Worm (Caenorhabditis elegans) whole organism, L2 larva: Measurements from ENCODE around the gene sdz-32.
A peak's percentile ranks its signal among the peaks of the same experiment; 100 is the strongest.

Experiments
- C34F6.9 ChIP-seq: fragments of 150-350 bp; optimal IDR thresholded peaks from 2 replicates; lab custom pipeline; 2014; ENCODE audit warnings: missing biosample characterization, missing genetic modification characterization
- F13H6.1 ChIP-seq: sonication (generic microtip); optimal IDR thresholded peaks from 2 replicates; lab custom pipeline; 2016; ENCODE audit warnings: missing genetic modification characterization, missing compliant biosample characterization
- R02D3.7 ChIP-seq: fragments of 150-350 bp; optimal IDR thresholded peaks from 2 replicates; lab custom pipeline; 2014; ENCODE audit warnings: missing biosample characterization, missing genetic modification characterization
- Y55F3AM.14 ChIP-seq: fragments of 200-800 bp; sonication (Bioruptor generic); optimal IDR thresholded peaks from 2 replicates; lab custom pipeline; 2018; ENCODE audit warnings: mild to moderate bottlenecking, missing genetic modification characterization, missing compliant biosample characterization
- ZK546.5 ChIP-seq: sonication (generic microtip); optimal IDR thresholded peaks from 2 replicates; lab custom pipeline; 2017; ENCODE audit warnings: missing biosample characterization, missing genetic modification characterization
- alr-1 ChIP-seq: fragments of 150-350 bp; optimal IDR thresholded peaks from 2 replicates; lab custom pipeline; 2014; ENCODE audit warnings: missing biosample characterization, missing genetic modification characterization
- aly-2 ChIP-seq: fragments of 150-350 bp; optimal IDR thresholded peaks from 2 replicates; lab custom pipeline; 2014; ENCODE audit warnings: missing biosample characterization, missing genetic modification characterization
- ama-1 ChIP-seq: fragments of 150-350 bp; optimal IDR thresholded peaks from 2 replicates; lab custom pipeline; 2018; ENCODE audit warnings: inconsistent platforms
- blmp-1 ChIP-seq: sonication (generic microtip); optimal IDR thresholded peaks from 2 replicates; lab custom pipeline; 2017; ENCODE audit warnings: missing genetic modification characterization, mild to moderate bottlenecking, missing compliant biosample characterization, antibody characterized with exemption, moderate library complexity; ENCODE audit not compliant: insufficient read depth
- ceh-16 ChIP-seq: fragments of 150-350 bp; optimal IDR thresholded peaks from 2 replicates; lab custom pipeline; 2014; ENCODE audit warnings: missing biosample characterization, missing genetic modification characterization
- ceh-82 ChIP-seq: fragments of 150-350 bp; optimal IDR thresholded peaks from 2 replicates; lab custom pipeline; 2014; ENCODE audit warnings: missing biosample characterization, missing genetic modification characterization
- crh-2 ChIP-seq: sonication (generic microtip); optimal IDR thresholded peaks from 2 replicates; lab custom pipeline; 2017; ENCODE audit warnings: missing biosample characterization, missing genetic modification characterization
- dmd-4 ChIP-seq: sonication (generic microtip); optimal IDR thresholded peaks from 2 replicates; lab custom pipeline; 2017; ENCODE audit warnings: missing biosample characterization, missing genetic modification characterization
- egl-27 ChIP-seq: sonication (generic microtip); optimal IDR thresholded peaks from 3 replicates; lab custom pipeline; 2017; ENCODE audit warnings: missing biosample characterization, missing genetic modification reagents, missing genetic modification characterization
- elt-1 ChIP-seq: fragments of 150-350 bp; optimal IDR thresholded peaks from 2 replicates; lab custom pipeline; 2014; ENCODE audit warnings: missing biosample characterization, missing genetic modification characterization
- elt-3 ChIP-seq: sonication (generic microtip); optimal IDR thresholded peaks from 2 replicates; lab custom pipeline; 2017; ENCODE audit warnings: missing biosample characterization, missing genetic modification characterization
- fos-1 ChIP-seq: fragments of 150-350 bp; optimal IDR thresholded peaks from 2 replicates; lab custom pipeline; 2014; ENCODE audit warnings: missing biosample characterization, missing genetic modification characterization
- gmeb-1 ChIP-seq: fragments of 150-350 bp; optimal IDR thresholded peaks from 2 replicates; lab custom pipeline; 2014; ENCODE audit warnings: missing biosample characterization, missing genetic modification characterization
- lin-11 ChIP-seq: fragments of 150-350 bp; sonication (generic microtip); optimal IDR thresholded peaks from 2 replicates; lab custom pipeline; 2014; ENCODE audit warnings: missing biosample characterization, missing genetic modification characterization, inconsistent platforms, mixed read lengths
- lin-13 ChIP-seq: fragments of 150-350 bp; optimal IDR thresholded peaks from 2 replicates; lab custom pipeline; 2014; ENCODE audit warnings: missing biosample characterization, missing genetic modification reagents, missing genetic modification characterization
- lin-39 ChIP-seq: fragments of 150-350 bp; optimal IDR thresholded peaks from 2 replicates; lab custom pipeline; 2014; ENCODE audit warnings: missing biosample characterization, missing genetic modification reagents, missing genetic modification characterization
- lsy-2 ChIP-seq, 2 experiments: fragments of 150-350 bp in 1 of 2; sonication (generic microtip) in 1 of 2; optimal IDR thresholded peaks; 2 replicates each; lab custom pipeline; 2014 to 2017; ENCODE audit warnings: missing biosample characterization in 2 of 2, missing genetic modification characterization in 2 of 2
- mab-5 ChIP-seq: fragments of 150-350 bp; optimal IDR thresholded peaks from 2 replicates; lab custom pipeline; 2014; ENCODE audit warnings: missing biosample characterization, missing genetic modification characterization
- mbf-1 ChIP-seq: sonication (generic microtip); optimal IDR thresholded peaks from 2 replicates; lab custom pipeline; 2017; ENCODE audit warnings: missing biosample characterization, missing genetic modification characterization
- mdl-1 ChIP-seq, 2 experiments: fragments of 150-350 bp in 1 of 2; sonication (generic microtip) in 1 of 2; optimal IDR thresholded peaks; 2 replicates each; lab custom pipeline; 2017; ENCODE audit warnings: missing biosample characterization in 2 of 2, missing genetic modification characterization in 2 of 2
- nhr-10 ChIP-seq: sonication (generic microtip); optimal IDR thresholded peaks from 2 replicates; lab custom pipeline; 2017; ENCODE audit warnings: missing biosample characterization, missing genetic modification characterization
- nhr-11 ChIP-seq: fragments of 150-350 bp; optimal IDR thresholded peaks from 2 replicates; lab custom pipeline; 2014; ENCODE audit warnings: missing biosample characterization, missing genetic modification characterization
- nhr-12 ChIP-seq: fragments of 150-350 bp; optimal IDR thresholded peaks from 2 replicates; lab custom pipeline; 2014; ENCODE audit warnings: missing biosample characterization, missing genetic modification characterization
- nhr-129 ChIP-seq: fragments of 150-350 bp; optimal IDR thresholded peaks from 2 replicates; lab custom pipeline; 2014; ENCODE audit warnings: missing biosample characterization, missing genetic modification characterization
- nhr-21 ChIP-seq: fragments of 150-350 bp; optimal IDR thresholded peaks from 2 replicates; lab custom pipeline; 2014; ENCODE audit warnings: missing biosample characterization, missing genetic modification characterization
- nhr-23 ChIP-seq: fragments of 150-350 bp; optimal IDR thresholded peaks from 2 replicates; lab custom pipeline; 2014; ENCODE audit warnings: missing biosample characterization, missing genetic modification reagents, missing genetic modification characterization
- nhr-237 ChIP-seq: fragments of 150-350 bp; optimal IDR thresholded peaks from 2 replicates; lab custom pipeline; 2014; ENCODE audit warnings: missing biosample characterization, missing genetic modification characterization
- nhr-25 ChIP-seq: fragments of 150-350 bp; sonication (generic microtip); optimal IDR thresholded peaks from 3 replicates; lab custom pipeline; 2014; ENCODE audit warnings: missing biosample characterization, missing genetic modification characterization
- nhr-6 ChIP-seq: fragments of 150-350 bp; optimal IDR thresholded peaks from 2 replicates; lab custom pipeline; 2014; ENCODE audit warnings: missing biosample characterization, missing genetic modification characterization
- nhr-77 ChIP-seq: fragments of 150-350 bp; optimal IDR thresholded peaks from 2 replicates; lab custom pipeline; 2014; ENCODE audit warnings: missing biosample characterization, missing genetic modification characterization
- peb-1 ChIP-seq: fragments of 150-350 bp; optimal IDR thresholded peaks from 2 replicates; lab custom pipeline; 2014; ENCODE audit warnings: missing biosample characterization, missing genetic modification characterization
- sem-4 ChIP-seq: fragments of 150-350 bp; optimal IDR thresholded peaks from 2 replicates; lab custom pipeline; 2014; ENCODE audit warnings: missing biosample characterization, missing genetic modification reagents, missing genetic modification characterization
- skn-1 ChIP-seq: sonication (generic microtip); optimal IDR thresholded peaks from 2 replicates; lab custom pipeline; 2017; ENCODE audit warnings: missing biosample characterization, missing genetic modification characterization
- sma-3 ChIP-seq: sonication (generic microtip); optimal IDR thresholded peaks from 2 replicates; lab custom pipeline; 2016; ENCODE audit warnings: missing genetic modification reagents, missing genetic modification characterization, missing compliant biosample characterization
- sma-9 ChIP-seq, 2 experiments: fragments of 150-350 bp in 1 of 2; sonication (generic microtip) in 1 of 2; optimal IDR thresholded peaks; 2 replicates each; lab custom pipeline; 2014 to 2016; ENCODE audit warnings: missing genetic modification characterization in 2 of 2, mild to moderate bottlenecking in 1 of 2, missing biosample characterization in 1 of 2, missing compliant biosample characterization in 1 of 2, missing genetic modification reagents in 1 of 2, moderate library complexity in 1 of 2
- snpc-4 ChIP-seq: fragments of 150-350 bp; optimal IDR thresholded peaks from 2 replicates; lab custom pipeline; 2014; ENCODE audit warnings: missing biosample characterization, missing genetic modification characterization
- unc-39 ChIP-seq: fragments of 150-350 bp; optimal IDR thresholded peaks from 2 replicates; lab custom pipeline; 2014; ENCODE audit warnings: missing biosample characterization, missing genetic modification characterization
- unc-55 ChIP-seq: fragments of 150-350 bp; sonication (generic microtip); optimal IDR thresholded peaks from 3 replicates; lab custom pipeline; 2014; ENCODE audit warnings: missing biosample characterization, missing genetic modification reagents, missing genetic modification characterization
- unc-62 ChIP-seq: fragments of 150-350 bp; optimal IDR thresholded peaks from 2 replicates; lab custom pipeline; 2014; ENCODE audit warnings: missing biosample characterization, missing genetic modification reagents, missing genetic modification characterization
- zag-1 ChIP-seq: fragments of 150-350 bp; optimal IDR thresholded peaks from 2 replicates; lab custom pipeline; 2014; ENCODE audit warnings: missing biosample characterization, missing genetic modification characterization
- ztf-1 ChIP-seq: fragments of 200-800 bp; sonication (Bioruptor generic); conservative IDR thresholded peaks from 2 replicates; pipeline ENCODE4 v1.3.6; 2022; ENCODE audit warnings: missing genetic modification characterization, missing compliant biosample characterization
- ztf-11 ChIP-seq: sonication (generic microtip); optimal IDR thresholded peaks from 2 replicates; lab custom pipeline; 2017; ENCODE audit warnings: missing biosample characterization, missing genetic modification characterization
- ztf-4 ChIP-seq: fragments of 150-350 bp; optimal IDR thresholded peaks from 2 replicates; lab custom pipeline; 2014; ENCODE audit warnings: missing biosample characterization, missing genetic modification characterization

sdz-32 gene

ce11 chrII:3516175-3516574 lies 42.3 kb downstream of the sdz-32 start:
- no peak for TF ChIP-seq F13H6.1 (tag; lab: Kevin White, UChicago)
- TF ChIP-seq nhr-129 (tag; lab: Kevin White, UChicago) = no peak
- no peak for TF ChIP-seq unc-39 (tag; lab: Kevin White, UChicago)
- TF ChIP-seq gmeb-1 (tag; lab: Kevin White, UChicago) = no peak
- no peak for TF ChIP-seq nhr-23 (tag; lab: Kevin White, UChicago)
- TF ChIP-seq unc-55 (GFP tag; lab: Kevin White, UChicago) = no peak
- TF ChIP-seq ceh-82 (tag; lab: Kevin White, UChicago) = no peak
- no peak for TF ChIP-seq lin-39 (tag; lab: Kevin White, UChicago)
- TF ChIP-seq zag-1 (tag; lab: Kevin White, UChicago) = no peak
- no peak for TF ChIP-seq Y55F3AM.14 (GFP tag; lab: Kevin White, UChicago)
- no peak for TF ChIP-seq ama-1 (lab: Kevin White, UChicago)
- TF ChIP-seq aly-2 (tag; lab: Kevin White, UChicago) = no peak

- peak; percentile 81 for TF ChIP-seq lin-13 (GFP tag; lab: Kevin White, UChicago)
- no peak for TF ChIP-seq dmd-4 (tag; lab: Kevin White, UChicago)
- TF ChIP-seq egl-27 (tag; lab: Kevin White, UChicago) = peak; percentile 48
- TF ChIP-seq ztf-1 (GFP tag; lab: Robert Waterston, UW) = no peak
- TF ChIP-seq nhr-129 (tag; lab: Kevin White, UChicago) = peak; percentile 86
- no peak for TF ChIP-seq unc-39 (tag; lab: Kevin White, UChicago)
- no peak for TF ChIP-seq skn-1 (tag; lab: Kevin White, UChicago)
- TF ChIP-seq nhr-23 (tag; lab: Kevin White, UChicago) = no peak
- TF ChIP-seq lin-39 (tag; lab: Kevin White, UChicago) = no peak
- TF ChIP-seq nhr-11 (tag; lab: Kevin White, UChicago) = peak; percentile 54
- peak; percentile 41 for TF ChIP-seq mab-5 (tag; lab: Kevin White, UChicago)
- no peak for TF ChIP-seq nhr-6 (tag; lab: Kevin White, UChicago)
- TF ChIP-seq lin-11 (tag; lab: Kevin White, UChicago) = no peak
- TF ChIP-seq C34F6.9 (tag; lab: Kevin White, UChicago) = peak; percentile 71
- peak; percentile 52 for TF ChIP-seq Y55F3AM.14 (GFP tag; lab: Kevin White, UChicago)
- TF ChIP-seq ZK546.5 = no peak
- TF ChIP-seq nhr-10 (tag; lab: Kevin White, UChicago) = no peak
- no peak for TF ChIP-seq ama-1 (lab: Kevin White, UChicago)
- TF ChIP-seq nhr-237 (tag; lab: Kevin White, UChicago) = no peak
- peak; percentile 21 to 84 for TF ChIP-seq lsy-2 (tag; optimal IDR thresholded peaks at IDR 0.05; lab: Kevin White, UChicago)
- peak; percentile 80 for TF ChIP-seq nhr-21 (tag; lab: Kevin White, UChicago)
- no peak for TF ChIP-seq nhr-77 (tag; lab: Kevin White, UChicago)
- no peak for TF ChIP-seq sma-9 (GFP tag; optimal IDR thresholded peaks at IDR 0.05; lab: Kevin White, UChicago)
- TF ChIP-seq sma-9 (tag; optimal IDR thresholded peaks at IDR 0.05; lab: Kevin White, UChicago) = no peak
- no peak for TF ChIP-seq R02D3.7 (tag; lab: Kevin White, UChicago)
- no peak for TF ChIP-seq ztf-11 (tag; lab: Kevin White, UChicago)
- TF ChIP-seq peb-1 (tag; lab: Kevin White, UChicago) = no peak
- no peak for TF ChIP-seq mdl-1 (tag; optimal IDR thresholded peaks at IDR 0.05; lab: Kevin White, UChicago)
- TF ChIP-seq fos-1 = peak; percentile 77
- TF ChIP-seq sem-4 (tag; lab: Kevin White, UChicago) = no peak
- TF ChIP-seq elt-1 (tag; lab: Kevin White, UChicago) = no peak
- peak; percentile 21 for TF ChIP-seq ztf-4
- peak; percentile 15 for TF ChIP-seq zag-1 (tag; lab: Kevin White, UChicago)
- peak; percentile 72 for TF ChIP-seq gmeb-1 (tag; lab: Kevin White, UChicago)
- TF ChIP-seq alr-1 (tag; lab: Kevin White, UChicago) = no peak
- no peak for TF ChIP-seq blmp-1 (tag; lab: Kevin White, UChicago)
- TF ChIP-seq unc-55 (GFP tag; lab: Kevin White, UChicago) = peak; percentile 44
- TF ChIP-seq elt-3 (tag; lab: Kevin White, UChicago) = no peak
- TF ChIP-seq nhr-25 (tag; lab: Kevin White, UChicago) = peak; percentile 12
- no peak for TF ChIP-seq unc-62 (GFP tag; lab: Kevin White, UChicago)
- no peak for TF ChIP-seq nhr-12 (tag; lab: Kevin White, UChicago)
- no peak for TF ChIP-seq aly-2 (tag; lab: Kevin White, UChicago)
- peak; percentile 2 for TF ChIP-seq ceh-16 (tag; lab: Kevin White, UChicago)
- TF ChIP-seq ceh-82 (tag; lab: Kevin White, UChicago) = no peak
- TF ChIP-seq crh-2 (tag; lab: Kevin White, UChicago) = peak; percentile 81
- TF ChIP-seq mbf-1 (tag; lab: Kevin White, UChicago) = no peak
- TF ChIP-seq sma-3 (GFP tag; lab: Kevin White, UChicago) = peak; percentile 81
- peak; percentile 32 for TF ChIP-seq snpc-4 (tag; lab: Kevin White, UChicago)
- TF ChIP-seq F13H6.1 (tag; lab: Kevin White, UChicago) = peak; percentile 66
Measured at ce11 chrII:3518961-3519544, 45.2 kb downstream of the sdz-32 start, which contains the start of gene clec-126. TSS of gene clec-126 (plus strand) at chrII:3519494.
